Fruit fly (Drosophila melanogaster) whole organism, embryonic: ENCODE data around the gene CG17283.

Experiments
- ATbp ChIP-seq: fragments of 200-800 bp; sonication (Bioruptor generic); optimal IDR thresholded peaks from 2 replicates; lab custom pipeline; 2017; ENCODE audit warnings: missing biosample characterization, mild to moderate bottlenecking, missing genetic modification characterization, missing genetic modification reagents
- B-H1 ChIP-seq: fragments of 200-800 bp; sonication (Bioruptor generic); IDR thresholded peaks from 3 replicates; pipeline ENCODE4 v1.3.6; 2022; ENCODE audit warnings: missing biosample characterization, missing genetic modification characterization
- CG1024 ChIP-seq: fragments of 200-800 bp; sonication (Bioruptor generic); IDR thresholded peaks from 2 replicates; pipeline ENCODE4 v1.3.6; 2022; ENCODE audit warnings: missing biosample characterization, missing genetic modification characterization
- CG10565 ChIP-seq: fragments of 200-800 bp; sonication (Bioruptor generic); optimal IDR thresholded peaks from 3 replicates; lab custom pipeline; 2016; ENCODE audit warnings: missing biosample characterization, mild to moderate bottlenecking, missing genetic modification characterization
- CG10979 ChIP-seq: fragments of 200-800 bp; sonication (Bioruptor generic); optimal IDR thresholded peaks from 2 replicates; lab custom pipeline; 2018; ENCODE audit warnings: missing biosample characterization, mild to moderate bottlenecking, missing genetic modification characterization, moderate library complexity
- CG11085 ChIP-seq: fragments of 200-800 bp; sonication (Bioruptor generic); IDR thresholded peaks from 2 replicates; pipeline ENCODE4 v1.3.6; 2022; ENCODE audit warnings: missing biosample characterization, missing genetic modification characterization
- CG12104 ChIP-seq: fragments of 200-800 bp; sonication (Bioruptor generic); optimal IDR thresholded peaks from 3 replicates; lab custom pipeline; 2016; ENCODE audit warnings: missing biosample characterization, missing genetic modification characterization
- CG12659 ChIP-seq: fragments of 200-800 bp; sonication (Bioruptor generic); optimal IDR thresholded peaks from 3 replicates; lab custom pipeline; 2017; ENCODE audit warnings: mild to moderate bottlenecking, missing biosample characterization, missing genetic modification reagents, missing genetic modification characterization
- CG13123 ChIP-seq: fragments of 200-800 bp; sonication (Bioruptor generic); optimal IDR thresholded peaks from 2 replicates; lab custom pipeline; 2016; ENCODE audit warnings: missing biosample characterization, missing genetic modification characterization
- CG13624 ChIP-seq: fragments of 200-800 bp; sonication (Bioruptor generic); optimal IDR thresholded peaks from 2 replicates; lab custom pipeline; 2016; ENCODE audit warnings: missing biosample characterization, missing genetic modification characterization
- CG15479 ChIP-seq: fragments of 200-800 bp; sonication (Bioruptor generic); optimal IDR thresholded peaks from 3 replicates; lab custom pipeline; 2019; ENCODE audit warnings: missing biosample characterization, mild to moderate bottlenecking, missing genetic modification characterization, moderate library complexity
- CG2120 ChIP-seq: fragments of 200-800 bp; sonication (Bioruptor generic); optimal IDR thresholded peaks from 3 replicates; lab custom pipeline; 2016; ENCODE audit warnings: missing biosample characterization, missing genetic modification characterization
- CG3065 ChIP-seq: fragments of 200-800 bp; sonication (Bioruptor generic); optimal IDR thresholded peaks from 2 replicates; lab custom pipeline; 2016; ENCODE audit warnings: missing biosample characterization, missing genetic modification characterization
- CG3163 ChIP-seq: fragments of 200-800 bp; sonication (Bioruptor generic); optimal IDR thresholded peaks from 3 replicates; lab custom pipeline; 2016; ENCODE audit warnings: missing biosample characterization, missing genetic modification characterization
- CG33213 ChIP-seq: fragments of 200-800 bp; sonication (Bioruptor generic); optimal IDR thresholded peaks from 3 replicates; lab custom pipeline; 2016; ENCODE audit warnings: missing biosample characterization, missing genetic modification characterization
- CG4282 ChIP-seq: fragments of 200-800 bp; sonication (Bioruptor generic); optimal IDR thresholded peaks from 2 replicates; lab custom pipeline; 2016; ENCODE audit warnings: missing biosample characterization, missing genetic modification characterization
- CG4820 ChIP-seq: fragments of 200-800 bp; sonication (Bioruptor generic); optimal IDR thresholded peaks from 3 replicates; lab custom pipeline; 2016; ENCODE audit warnings: missing biosample characterization, missing genetic modification characterization
- CG6254 ChIP-seq: fragments of 200-800 bp; sonication (Bioruptor generic); optimal IDR thresholded peaks from 3 replicates; lab custom pipeline; 2017; ENCODE audit warnings: mild to moderate bottlenecking, missing biosample characterization, missing genetic modification reagents, missing genetic modification characterization
- CG6813 ChIP-seq: fragments of 200-800 bp; sonication (Bioruptor generic); optimal IDR thresholded peaks from 2 replicates; lab custom pipeline; 2017; ENCODE audit warnings: missing biosample characterization, missing genetic modification characterization, mild to moderate bottlenecking, moderate library complexity, missing genetic modification reagents
- CG7357 ChIP-seq: fragments of 200-800 bp; sonication (Bioruptor generic); IDR thresholded peaks from 3 replicates; pipeline ENCODE4 v1.3.6; 2022; ENCODE audit warnings: missing biosample characterization, missing genetic modification characterization
- CG7839 ChIP-seq: fragments of 200-800 bp; sonication (Bioruptor generic); optimal IDR thresholded peaks from 3 replicates; lab custom pipeline; 2018; ENCODE audit warnings: missing biosample characterization, mild to moderate bottlenecking, missing genetic modification characterization, moderate library complexity
- CG8281 ChIP-seq: fragments of 200-800 bp; sonication (Bioruptor generic); optimal IDR thresholded peaks from 2 replicates; lab custom pipeline; 2018; ENCODE audit warnings: missing biosample characterization, mild to moderate bottlenecking, missing genetic modification characterization, moderate library complexity
- CG8290 ChIP-seq, 3 experiments: fragments of 200-800 bp; sonication (Bioruptor generic); optimal IDR thresholded peaks; 2 replicates each; lab custom pipeline; 2016 to 2019; ENCODE audit warnings: missing biosample characterization in 3 of 3, missing genetic modification characterization in 3 of 3, mild to moderate bottlenecking in 2 of 3, moderate library complexity in 1 of 3
- CG9215 ChIP-seq: fragments of 200-800 bp; sonication (Bioruptor generic); IDR thresholded peaks from 2 replicates; pipeline ENCODE4 v1.3.6; 2022; ENCODE audit warnings: missing biosample characterization, missing genetic modification characterization
- CHES-1-like ChIP-seq: fragments of 200-800 bp; sonication (Bioruptor generic); optimal IDR thresholded peaks from 2 replicates; lab custom pipeline; 2016; ENCODE audit warnings: missing biosample characterization, missing genetic modification characterization
- CoRest ChIP-seq: fragments of 200-800 bp; sonication (Bioruptor generic); optimal IDR thresholded peaks from 3 replicates; lab custom pipeline; 2018; ENCODE audit warnings: missing biosample characterization, mild to moderate bottlenecking, missing genetic modification characterization, moderate library complexity
- CrebB ChIP-seq: fragments of 200-800 bp; sonication (Bioruptor generic); optimal IDR thresholded peaks from 3 replicates; lab custom pipeline; 2018; ENCODE audit warnings: missing biosample characterization, mild to moderate bottlenecking, missing genetic modification characterization
- Dek ChIP-seq: fragments of 200-800 bp; sonication (Bioruptor generic); optimal IDR thresholded peaks from 3 replicates; lab custom pipeline; 2019; ENCODE audit warnings: missing biosample characterization, mild to moderate bottlenecking, missing genetic modification characterization, moderate library complexity
- Dip2 ChIP-seq: fragments of 200-800 bp; sonication (Bioruptor generic); IDR thresholded peaks from 2 replicates; pipeline ENCODE4 v1.3.6; 2022; ENCODE audit warnings: missing biosample characterization, missing genetic modification characterization
- Elba2 ChIP-seq: fragments of 200-800 bp; sonication (Bioruptor generic); optimal IDR thresholded peaks from 3 replicates; lab custom pipeline; 2016; ENCODE audit warnings: missing biosample characterization, missing genetic modification characterization
- Lpt ChIP-seq: fragments of >200 bp; optimal IDR thresholded peaks from 2 replicates; lab custom pipeline; 2018; ENCODE audit warnings: missing biosample characterization, missing genetic modification characterization
- MBD-R2 ChIP-seq: fragments of 200-800 bp; sonication (Bioruptor generic); IDR thresholded peaks from 2 replicates; pipeline ENCODE4 v1.3.6; 2022; ENCODE audit warnings: missing biosample characterization, missing genetic modification characterization
- Mad ChIP-seq: fragments of 200-800 bp; sonication (Bioruptor generic); optimal IDR thresholded peaks from 2 replicates; lab custom pipeline; 2016; ENCODE audit warnings: missing biosample characterization, missing genetic modification characterization
- Oli ChIP-seq: fragments of 200-800 bp; sonication (Bioruptor generic); optimal IDR thresholded peaks from 2 replicates; lab custom pipeline; 2018; ENCODE audit warnings: missing biosample characterization, mild to moderate bottlenecking, missing genetic modification characterization, moderate library complexity
- Six4 ChIP-seq: fragments of 200-800 bp; sonication (Bioruptor generic); optimal IDR thresholded peaks from 2 replicates; lab custom pipeline; 2016; ENCODE audit warnings: missing biosample characterization, missing genetic modification characterization
- Xrp1 ChIP-seq: fragments of 200-800 bp; sonication (Bioruptor generic); IDR thresholded peaks from 2 replicates; pipeline ENCODE4 v1.3.6; 2022; ENCODE audit warnings: missing biosample characterization, missing genetic modification characterization
- chinmo ChIP-seq: fragments of 200-800 bp; sonication (Bioruptor generic); IDR thresholded peaks from 4 replicates; pipeline ENCODE4 v1.3.6; 2022; ENCODE audit warnings: missing biosample characterization, missing genetic modification characterization; ENCODE audit not compliant: partially characterized antibody
- fru ChIP-seq: fragments of >200 bp; optimal IDR thresholded peaks from 2 replicates; lab custom pipeline; 2017
- jumu ChIP-seq: fragments of 200-800 bp; sonication (Bioruptor generic); optimal IDR thresholded peaks from 3 replicates; lab custom pipeline; 2016; ENCODE audit warnings: missing biosample characterization, missing genetic modification characterization
- kay ChIP-seq: fragments of 200-800 bp; sonication (Bioruptor generic); optimal IDR thresholded peaks from 2 replicates; lab custom pipeline; 2016; ENCODE audit warnings: missing biosample characterization, missing genetic modification characterization
- knrl ChIP-seq: fragments of 200-800 bp; sonication (Bioruptor generic); IDR thresholded peaks from 3 replicates; pipeline ENCODE4 v1.3.6; 2022; ENCODE audit warnings: missing biosample characterization, missing genetic modification characterization; ENCODE audit not compliant: partially characterized antibody
- lilli ChIP-seq: fragments of 200-800 bp; sonication (Bioruptor generic); optimal IDR thresholded peaks from 3 replicates; lab custom pipeline; 2016; ENCODE audit warnings: missing biosample characterization, missing genetic modification characterization
- mld ChIP-seq: fragments of 200-800 bp; sonication (Bioruptor generic); IDR thresholded peaks from 3 replicates; pipeline ENCODE4 v1.3.6; 2022; ENCODE audit warnings: missing biosample characterization, missing genetic modification characterization; ENCODE audit not compliant: partially characterized antibody
- pum ChIP-seq: fragments of 200-800 bp; sonication (Bioruptor generic); optimal IDR thresholded peaks from 2 replicates; lab custom pipeline; 2016; ENCODE audit warnings: missing biosample characterization, missing genetic modification characterization
- sens ChIP-seq: fragments of 200-800 bp; sonication (Bioruptor generic); peaks from one replicate; lab custom pipeline; 2016; ENCODE audit warnings: missing biosample characterization, missing genetic modification characterization
- slbo ChIP-seq: fragments of 200-800 bp; sonication (Bioruptor generic); IDR thresholded peaks from 2 replicates; pipeline ENCODE4 v1.3.6; 2022; ENCODE audit warnings: missing biosample characterization, missing genetic modification characterization
- slou ChIP-seq: fragments of 200-800 bp; sonication (Bioruptor generic); optimal IDR thresholded peaks from 3 replicates; lab custom pipeline; 2016; ENCODE audit warnings: missing biosample characterization, missing genetic modification characterization
- sug ChIP-seq: fragments of 200-800 bp; optimal IDR thresholded peaks from 2 replicates; lab custom pipeline; 2019; ENCODE audit warnings: missing biosample characterization, mild to moderate bottlenecking, missing genetic modification characterization, moderate library complexity
- tgo ChIP-seq: fragments of 200-800 bp; sonication (Bioruptor generic); IDR thresholded peaks from 3 replicates; pipeline ENCODE4 v1.3.6; 2022; ENCODE audit warnings: missing biosample characterization, missing genetic modification characterization
- usp ChIP-seq: fragments of >200 bp; optimal IDR thresholded peaks from 2 replicates; lab custom pipeline; 2017; ENCODE audit warnings: missing biosample characterization, missing genetic modification characterization
- wdn ChIP-seq: fragments of 200-800 bp; sonication (Bioruptor generic); IDR thresholded peaks from 2 replicates; pipeline ENCODE4 v1.3.6; 2022; ENCODE audit warnings: missing biosample characterization, missing genetic modification characterization

The CG17283 gene

dm6 chr3R:17401289-17401752 lies 6.4 kb upstream of the CG17283 start (continued):
- TF ChIP-seq CG10979 (tag; lab: Kevin White, UChicago): no peak
- peak; percentile 55 for TF ChIP-seq Oli (tag; lab: Kevin White, UChicago)
- TF ChIP-seq CG3065: no peak
- TF ChIP-seq Dip2: no peak
- peak; percentile 13 for TF ChIP-seq slou (GFP tag; lab: Kevin White, UChicago)
- peak; percentile 96 for TF ChIP-seq chinmo
- TF ChIP-seq CG12659 (GFP tag; lab: Kevin White, UChicago): peak; percentile 72
- TF ChIP-seq sug: peak; percentile 52
- TF ChIP-seq MBD-R2 (GFP tag; lab: Robert Waterston, UW): peak; percentile 65
- no peak for TF ChIP-seq CG4820 (GFP tag; lab: Kevin White, UChicago)
- TF ChIP-seq usp (GFP tag; lab: Kevin White, UChicago): no peak
- TF ChIP-seq Mad (GFP tag; lab: Kevin White, UChicago): peak; percentile 12
- peak; percentile 36 for TF ChIP-seq CG3163 (GFP tag; lab: Kevin White, UChicago)
- no peak for TF ChIP-seq CG11085
- TF ChIP-seq sens (GFP tag; lab: Kevin White, UChicago): peak; percentile 89
- TF ChIP-seq ATbp: no peak
- TF ChIP-seq CG33213 (GFP tag; lab: Kevin White, UChicago): peak; percentile 4
- TF ChIP-seq CG7357 (GFP tag; lab: Robert Waterston, UW): peak; percentile 94
- 0 out of 3 replicates have a peak, but pooled peaks have one; percentile 41 for TF ChIP-seq mld (GFP tag; lab: Robert Waterston, UW)
- peak; percentile 44 for TF ChIP-seq B-H1 (GFP tag; lab: Robert Waterston, UW)
- peak; percentile 83 for TF ChIP-seq lilli (GFP tag; lab: Kevin White, UChicago)
- no peak for TF ChIP-seq Six4
- peak; percentile 17 for TF ChIP-seq CG8290 (GFP tag; optimal IDR thresholded peaks at IDR 0.05; lab: Kevin White, UChicago)
- peak in 1 of 2 experiments; percentile 81 for TF ChIP-seq CG8290 (tag; optimal IDR thresholded peaks at IDR 0.05; lab: Kevin White, UChicago)
- peak; percentile 67 for TF ChIP-seq CHES-1-like (GFP tag; lab: Kevin White, UChicago)
- TF ChIP-seq CG6254: no peak
- peak; percentile 30 for TF ChIP-seq kay (GFP tag; lab: Kevin White, UChicago)
- TF ChIP-seq CG8281 (tag; lab: Kevin White, UChicago): no peak
- peak; percentile 75 for TF ChIP-seq Dek (tag; lab: Kevin White, UChicago)
- TF ChIP-seq knrl (GFP tag; lab: Robert Waterston, UW): peak; percentile 86
- TF ChIP-seq CG13123 (GFP tag; lab: Kevin White, UChicago): no peak
- TF ChIP-seq CoRest: peak; percentile 66
- peak; percentile 17 for TF ChIP-seq CG12104 (GFP tag; lab: Kevin White, UChicago)
- no peak for TF ChIP-seq CG6813 (GFP tag; lab: Kevin White, UChicago)
- TF ChIP-seq pum (GFP tag; lab: Kevin White, UChicago): peak; percentile 52
- peak; percentile 17; the same call in 1 of the 2 replicates for TF ChIP-seq Xrp1 (GFP tag; lab: Robert Waterston, UW)
- TF ChIP-seq CG4282 (GFP tag; lab: Kevin White, UChicago): peak; percentile 46
- peak; percentile 86 for TF ChIP-seq CG2120 (GFP tag; lab: Kevin White, UChicago)
- TF ChIP-seq jumu (GFP tag; lab: Kevin White, UChicago): peak; percentile 42
- TF ChIP-seq CrebB (tag; lab: Kevin White, UChicago): peak; percentile 27
- peak; percentile 62 for TF ChIP-seq CG7839
- peak; percentile 67 for TF ChIP-seq slbo
- TF ChIP-seq fru: no peak
- no peak for TF ChIP-seq CG10565 (GFP tag; lab: Kevin White, UChicago)
- TF ChIP-seq wdn: 0 out of 2 replicates have a peak, but pooled peaks have one; percentile 8
- no peak for TF ChIP-seq Lpt (GFP tag; lab: Kevin White, UChicago)
- peak; percentile 71 for TF ChIP-seq CG1024 (GFP tag; lab: Robert Waterston, UW)
- peak; percentile 40; the same call in 1 of the 3 replicates for TF ChIP-seq tgo (GFP tag; lab: Robert Waterston, UW)
- peak; percentile 39 for TF ChIP-seq CG13624 (GFP tag; lab: Kevin White, UChicago)
- no peak for TF ChIP-seq Elba2 (GFP tag; lab: Kevin White, UChicago)
- no peak for TF ChIP-seq CG15479
- no peak; the same call in 1 of the 2 replicates for TF ChIP-seq CG9215 (GFP tag; lab: Robert Waterston, UW)
